Fruit fly (Drosophila melanogaster): ENCODE measurements around the gene CG7044.
A peak's percentile ranks its signal among the peaks of the same experiment; 100 is the strongest.

Gene CG7044

dm6 chr3R:21111964-21112740, 10.6 kb upstream of the CG7044 start:
- peak; percentile 39 for TF ChIP-seq Abd-B (GFP tag; optimal IDR thresholded peaks at IDR 0.05)
- TF ChIP-seq HLH3B (GFP tag; IDR thresholded peaks at IDR 0.05): no peak
- TF ChIP-seq Dad (GFP tag; optimal IDR thresholded peaks at IDR 0.05): no peak
- peak; percentile 42 for TF ChIP-seq oc (tag; optimal IDR thresholded peaks at IDR 0.05)
- TF ChIP-seq CG15696 (tag; optimal IDR thresholded peaks at IDR 0.05): no peak
- no peak for TF ChIP-seq zfh1 (GFP tag; IDR thresholded peaks at IDR 0.05)
- TF ChIP-seq CG18599 (GFP tag; optimal IDR thresholded peaks at IDR 0.05): no peak
- TF ChIP-seq CG2712 (tag; optimal IDR thresholded peaks at IDR 0.05): peak; percentile 24
- TF ChIP-seq CG17385 (GFP tag; optimal IDR thresholded peaks at IDR 0.05): peak; percentile 57
- TF ChIP-seq eyg (GFP tag; optimal IDR thresholded peaks at IDR 0.05): no peak
- TF ChIP-seq CG5180 (GFP tag; optimal IDR thresholded peaks at IDR 0.05): peak; percentile 27
- TF ChIP-seq Dbx (GFP tag; IDR thresholded peaks at IDR 0.05): no peak
- TF ChIP-seq CG10462 (GFP tag; optimal IDR thresholded peaks at IDR 0.05): peak; percentile 9
- no peak for TF ChIP-seq CG15011 (GFP tag; optimal IDR thresholded peaks at IDR 0.05)
- no peak for TF ChIP-seq CG17912 (GFP tag; optimal IDR thresholded peaks at IDR 0.05)
- no peak for TF ChIP-seq Nf-YA (GFP tag; IDR thresholded peaks at IDR 0.05)
- TF ChIP-seq ranshi (GFP tag; IDR thresholded peaks at IDR 0.05): no peak
- no peak for TF ChIP-seq CG15514 (GFP tag; optimal IDR thresholded peaks at IDR 0.05)
- TF ChIP-seq ttk (GFP tag; IDR thresholded peaks at IDR 0.05): 0 out of 2 replicates have a peak, but pooled peaks have one; percentile 10
- TF ChIP-seq CG9215 (GFP tag; IDR thresholded peaks at IDR 0.05): no peak
- TF ChIP-seq kni (GFP tag; optimal IDR thresholded peaks at IDR 0.05): peak; percentile 73
- peak; percentile 45 for TF ChIP-seq CG12659 (GFP tag; optimal IDR thresholded peaks at IDR 0.05)
- TF ChIP-seq sisA (GFP tag; IDR thresholded peaks at IDR 0.05): no peak
- no peak for TF ChIP-seq HLH54F (GFP tag; optimal IDR thresholded peaks at IDR 0.05)
- TF ChIP-seq Rfx (GFP tag; IDR thresholded peaks at IDR 0.05): peak; percentile 51
- TF ChIP-seq ERR (GFP tag; optimal IDR thresholded peaks at IDR 0.05): no peak
- peak; percentile 23 for TF ChIP-seq CG30403 (GFP tag; optimal IDR thresholded peaks at IDR 0.05)
- peak; percentile 45 for TF ChIP-seq CG13424 (tag; optimal IDR thresholded peaks at IDR 0.05)
- TF ChIP-seq sd (tag; optimal IDR thresholded peaks at IDR 0.05): no peak
- TF ChIP-seq zen2 (GFP tag; IDR thresholded peaks at IDR 0.05; ENCODE audit: partially characterized antibody): no peak
- no peak for TF ChIP-seq dan (GFP tag; IDR thresholded peaks at IDR 0.05)
- no peak for TF ChIP-seq ac (GFP tag; optimal IDR thresholded peaks at IDR 0.05)
- no peak for TF ChIP-seq gcm2 (GFP tag; optimal IDR thresholded peaks at IDR 0.05)
- no peak for TF ChIP-seq CG10431 (GFP tag; optimal IDR thresholded peaks at IDR 0.05)
- TF ChIP-seq dimm (GFP tag; IDR thresholded peaks at IDR 0.05): no peak
- TF ChIP-seq lmd (GFP tag; IDR thresholded peaks at IDR 0.05): peak; percentile 26; the same call in 1 of the 2 replicates
- TF ChIP-seq CG11695 (GFP tag; IDR thresholded peaks at IDR 0.05): peak; percentile 29; the same call in 1 of the 3 replicates
- TF ChIP-seq org-1 (GFP tag; optimal IDR thresholded peaks at IDR 0.05): no peak
- no peak; the same call in 1 of the 2 replicates for TF ChIP-seq CG32532 (GFP tag; IDR thresholded peaks at IDR 0.05)
- no peak for TF ChIP-seq fd102C (GFP tag; optimal IDR thresholded peaks at IDR 0.05)
- TF ChIP-seq Myb (GFP tag; optimal IDR thresholded peaks at IDR 0.05): no peak
- no peak; the same call in 1 of the 2 replicates for TF ChIP-seq onecut (GFP tag; IDR thresholded peaks at IDR 0.05)
- peak; percentile 28 for TF ChIP-seq CG1602 (GFP tag; optimal IDR thresholded peaks at IDR 0.05)
- TF ChIP-seq gcm (GFP tag; optimal IDR thresholded peaks at IDR 0.05): peak; percentile 55
- TF ChIP-seq CG11398 (GFP tag; optimal IDR thresholded peaks at IDR 0.05): no peak
- TF ChIP-seq slp2 (GFP tag; optimal IDR thresholded peaks at IDR 0.05): no peak
- TF ChIP-seq CG13123 (GFP tag; optimal IDR thresholded peaks at IDR 0.05): no peak
- TF ChIP-seq cad (GFP tag; optimal IDR thresholded peaks at IDR 0.05): no peak
- TF ChIP-seq Hey (tag; optimal IDR thresholded peaks at IDR 0.05): no peak
- TF ChIP-seq CG2875 (GFP tag; optimal IDR thresholded peaks at IDR 0.05): no peak
